Worm (Caenorhabditis elegans): ENCODE measurements around the gene F13H10.8.

F13H10.8 gene

DNA sequence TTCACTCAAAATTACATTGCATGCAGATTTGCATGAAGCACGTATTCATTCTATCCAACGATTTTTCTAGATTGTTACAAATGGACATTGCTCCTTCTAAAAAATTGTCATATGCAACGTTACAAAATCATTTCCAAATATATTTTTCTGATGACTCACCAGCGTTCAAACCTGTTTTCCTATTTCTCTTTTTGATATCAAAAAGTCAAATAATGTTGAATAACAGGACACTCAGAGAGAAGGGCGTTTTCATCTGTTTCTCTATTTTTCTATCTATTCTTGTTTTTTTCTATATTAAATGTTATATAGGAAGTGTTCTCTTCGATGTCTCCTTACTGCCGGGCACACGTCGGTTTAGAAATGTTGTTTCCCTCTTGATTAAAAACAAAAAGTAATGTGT, 13.4 kb upstream of the F13H10.8 start:
- TF ChIP-seq dve-1 (tag; optimal IDR thresholded peaks at IDR 0.05; ENCODE audit: insufficient read depth) (peak; percentile 48), unc-62 (GFP tag; optimal IDR thresholded peaks at IDR 0.05 in 1 of 2) (peak in 1 of 2 experiments; percentile 66), unc-62 (tag; optimal IDR thresholded peaks at IDR 0.05) (no peak), nhr-28 (tag; optimal IDR thresholded peaks at IDR 0.05) (peak; percentile 18), daf-8 (GFP tag; IDR thresholded peaks at IDR 0.05) (no peak)

DNA sequence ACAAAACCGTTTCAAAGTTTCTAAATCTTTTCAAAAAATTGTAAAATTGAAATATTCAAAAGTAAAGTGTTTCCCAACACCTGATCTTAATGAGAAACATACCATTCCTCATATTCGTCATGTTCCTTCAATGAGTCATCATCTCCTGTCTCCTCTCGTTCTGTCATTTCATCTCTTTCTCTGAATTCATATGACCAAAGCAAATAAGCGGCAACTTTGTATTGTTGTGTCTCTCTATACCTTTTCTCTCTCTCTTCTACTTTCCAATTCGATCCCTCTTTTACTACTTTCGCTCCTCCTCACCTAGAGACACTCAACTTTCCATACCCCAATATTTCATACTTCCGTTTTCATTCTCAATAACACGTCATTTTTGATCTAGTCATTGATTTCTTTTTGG, 12.1 kb upstream of the F13H10.8 start:
- TF ChIP-seq ztf-11 (tag; optimal IDR thresholded peaks at IDR 0.05): no peak
- TF ChIP-seq ztf-7 (tag; optimal IDR thresholded peaks at IDR 0.05): no peak
- no peak for TF ChIP-seq ceh-28 (tag; optimal IDR thresholded peaks at IDR 0.05)
- no peak for TF ChIP-seq dpl-1 (GFP tag; optimal IDR thresholded peaks at IDR 0.05)
- TF ChIP-seq nhr-28 (tag; optimal IDR thresholded peaks at IDR 0.05): peak; percentile 29
- no peak for TF ChIP-seq mxl-2 (GFP tag; conservative IDR thresholded peaks at IDR 0.05)
- no peak for TF ChIP-seq arid-1 (GFP tag; conservative IDR thresholded peaks at IDR 0.05)
- no peak for TF ChIP-seq lir-3 (tag; optimal IDR thresholded peaks at IDR 0.05)
- no peak for TF ChIP-seq duxl-1 (tag; optimal IDR thresholded peaks at IDR 0.05; ENCODE audit: poor library complexity)
- TF ChIP-seq ceh-20 (GFP tag; IDR thresholded peaks at IDR 0.05): no peak
- TF ChIP-seq cey-2 (tag; optimal IDR thresholded peaks at IDR 0.05; ENCODE audit: borderline replicate concordance, insufficient read depth): no peak
- TF ChIP-seq nhr-11 (tag; optimal IDR thresholded peaks at IDR 0.05): no peak
- TF ChIP-seq egl-43 (GFP tag; IDR thresholded peaks at IDR 0.05): no peak
- TF ChIP-seq attf-4 (tag; optimal IDR thresholded peaks at IDR 0.05): no peak
- no peak for TF ChIP-seq fkh-10 (GFP tag; optimal IDR thresholded peaks at IDR 0.05)
- no peak for TF ChIP-seq nhr-102 (tag; optimal IDR thresholded peaks at IDR 0.05)
- TF ChIP-seq nhr-237 (tag; optimal IDR thresholded peaks at IDR 0.05): no peak
- TF ChIP-seq mep-1 (tag; optimal IDR thresholded peaks at IDR 0.05): peak; percentile 14
- TF ChIP-seq ama-1 (optimal IDR thresholded peaks at IDR 0.05): no peak
- peak; percentile 18; the same call in 1 of the 2 replicates for TF ChIP-seq dmd-6 (GFP tag; IDR thresholded peaks at IDR 0.05)
- no peak for TF ChIP-seq lin-1 (GFP tag; IDR thresholded peaks at IDR 0.05)
- no peak for TF ChIP-seq F10B5.3 (tag; optimal IDR thresholded peaks at IDR 0.05)
- no peak for TF ChIP-seq saeg-2 (GFP tag; IDR thresholded peaks at IDR 0.05)
- no peak for TF ChIP-seq snpc-4 (tag; optimal IDR thresholded peaks at IDR 0.05)
- TF ChIP-seq F49E8.2 (tag; optimal IDR thresholded peaks at IDR 0.05; ENCODE audit: borderline replicate concordance): no peak
- TF ChIP-seq rbr-2 (tag; optimal IDR thresholded peaks at IDR 0.05): no peak
- TF ChIP-seq lin-13 (GFP tag; optimal IDR thresholded peaks at IDR 0.05): no peak
- TF ChIP-seq unc-39 (tag; optimal IDR thresholded peaks at IDR 0.05): no peak
- TF ChIP-seq Y105C5A.15 (GFP tag; IDR thresholded peaks at IDR 0.05): no peak
- TF ChIP-seq aha-1 (tag): no peak
- no peak for TF ChIP-seq jun-1 (tag; optimal IDR thresholded peaks at IDR 0.05)
- no peak for TF ChIP-seq ceh-32 (tag; optimal IDR thresholded peaks at IDR 0.05; ENCODE audit: poor library complexity)
- TF ChIP-seq nhr-41 (GFP tag; IDR thresholded peaks at IDR 0.05): no peak
- no peak for TF ChIP-seq tra-1 (GFP tag; IDR thresholded peaks at IDR 0.05)
- no peak for TF ChIP-seq T20F7.1 (GFP tag; optimal IDR thresholded peaks at IDR 0.05)
- peak; percentile 29 for TF ChIP-seq dve-1 (tag; optimal IDR thresholded peaks at IDR 0.05; ENCODE audit: insufficient read depth)
- no peak for TF ChIP-seq madf-5 (GFP tag; IDR thresholded peaks at IDR 0.05)
- TF ChIP-seq zip-11 (GFP tag; IDR thresholded peaks at IDR 0.05): no peak
- no peak for TF ChIP-seq lin-39 (tag; optimal IDR thresholded peaks at IDR 0.05)
- 0 out of 2 replicates have a peak, but pooled peaks have one; percentile 38 for TF ChIP-seq hmg-1.1 (GFP tag; IDR thresholded peaks at IDR 0.05)
- TF ChIP-seq zfp-3 (GFP tag; conservative IDR thresholded peaks at IDR 0.05): no peak
- TF ChIP-seq madf-9 (GFP tag; conservative IDR thresholded peaks at IDR 0.05): no peak
- TF ChIP-seq unc-62 (GFP tag; optimal IDR thresholded peaks at IDR 0.05 in 1 of 2): no peak
- no peak for TF ChIP-seq unc-62 (tag; optimal IDR thresholded peaks at IDR 0.05)
- TF ChIP-seq lin-15B (tag; optimal IDR thresholded peaks at IDR 0.05): no peak
- TF ChIP-seq nhr-10 (tag; optimal IDR thresholded peaks at IDR 0.05): no peak
- TF ChIP-seq set-16 (GFP tag; IDR thresholded peaks at IDR 0.05): no peak
- no peak for TF ChIP-seq F44E2.7 (GFP tag; IDR thresholded peaks at IDR 0.05)
- no peak for TF ChIP-seq fos-1 (tag; optimal IDR thresholded peaks at IDR 0.05)
- TF ChIP-seq mdt-29 (GFP tag; IDR thresholded peaks at IDR 0.05): no peak

All from whole organism, L4 larva.